Worm (Caenorhabditis elegans) whole organism, young adult: ENCODE data around the gene Y67D8C.6.

Source experiments
- B0019.2 ChIP-seq: fragments of 200-800 bp; sonication (Bioruptor generic); conservative IDR thresholded peaks from 2 replicates; pipeline ENCODE4 v1.3.6; 2022; ENCODE audit warnings: missing genetic modification reagents, missing genetic modification characterization, missing compliant biosample characterization
- B0336.3 ChIP-seq: fragments of 200-800 bp; sonication (Bioruptor generic); IDR thresholded peaks from 2 replicates; pipeline ENCODE4 v1.3.6; 2022; ENCODE audit warnings: missing genetic modification characterization, missing compliant biosample characterization
- D2030.7 ChIP-seq: fragments of 200-800 bp; sonication (Bioruptor generic); IDR thresholded peaks from 2 replicates; pipeline ENCODE4 v1.3.6; 2022; ENCODE audit warnings: missing genetic modification reagents, missing genetic modification characterization, missing compliant biosample characterization
- F22D6.2 ChIP-seq: sonication (generic microtip); optimal IDR thresholded peaks from 2 replicates; lab custom pipeline; 2016; ENCODE audit warnings: mild to moderate bottlenecking, missing genetic modification characterization, missing compliant biosample characterization
- F39B2.1 ChIP-seq: fragments of 200-800 bp; sonication (Bioruptor generic); IDR thresholded peaks from 2 replicates; pipeline ENCODE4 v1.3.6; 2022; ENCODE audit warnings: missing genetic modification reagents, missing genetic modification characterization, missing compliant biosample characterization
- F57A8.1 ChIP-seq: fragments of 200-800 bp; sonication (Bioruptor generic); optimal IDR thresholded peaks from 2 replicates; lab custom pipeline; 2018; ENCODE audit warnings: mild to moderate bottlenecking, missing genetic modification characterization, moderate library complexity, missing compliant biosample characterization
- F57C9.4 ChIP-seq: sonication (generic microtip); optimal IDR thresholded peaks from 2 replicates; lab custom pipeline; 2017; ENCODE audit warnings: mild to moderate bottlenecking, missing genetic modification characterization, missing compliant biosample characterization
- K12H6.12 ChIP-seq: fragments of 200-800 bp; sonication (Bioruptor generic); optimal IDR thresholded peaks from 2 replicates; lab custom pipeline; 2018; ENCODE audit warnings: mild to moderate bottlenecking, missing genetic modification characterization, missing compliant biosample characterization
- Y53F4B.3 ChIP-seq: fragments of 200-800 bp; sonication (Bioruptor generic); IDR thresholded peaks from 2 replicates; pipeline ENCODE4 v1.3.6; 2022; ENCODE audit warnings: missing genetic modification reagents, missing genetic modification characterization, missing compliant biosample characterization
- Y79H2A.3 ChIP-seq: fragments of 200-800 bp; sonication (Bioruptor generic); conservative IDR thresholded peaks from 2 replicates; pipeline ENCODE4 v1.3.6; 2022; ENCODE audit warnings: missing genetic modification reagents, missing genetic modification characterization, missing compliant biosample characterization
- Y95B8A.8 ChIP-seq: fragments of 200-800 bp; sonication (Bioruptor generic); IDR thresholded peaks from 2 replicates; pipeline ENCODE4 v1.3.6; 2022; ENCODE audit warnings: missing genetic modification reagents, missing genetic modification characterization, missing compliant biosample characterization
- atf-7 ChIP-seq: sonication (generic microtip); optimal IDR thresholded peaks from 2 replicates; lab custom pipeline; 2017; ENCODE audit warnings: mild to moderate bottlenecking, missing genetic modification characterization, missing compliant biosample characterization
- attf-5 ChIP-seq: fragments of 200-800 bp; sonication (Bioruptor generic); optimal IDR thresholded peaks from 2 replicates; lab custom pipeline; 2018; ENCODE audit warnings: mild to moderate bottlenecking, missing genetic modification characterization, missing compliant biosample characterization
- bed-2 ChIP-seq: fragments of 200-800 bp; sonication (Bioruptor generic); IDR thresholded peaks from 2 replicates; pipeline ENCODE4 v1.3.6; 2022; ENCODE audit warnings: missing genetic modification reagents, missing genetic modification characterization, missing compliant biosample characterization
- ccch-3 ChIP-seq: fragments of 200-800 bp; sonication (Bioruptor generic); optimal IDR thresholded peaks from 2 replicates; lab custom pipeline; 2018; ENCODE audit warnings: mild to moderate bottlenecking, missing genetic modification characterization, missing compliant biosample characterization
- cebp-2 ChIP-seq: fragments of 200-800 bp; sonication (Bioruptor generic); IDR thresholded peaks from 2 replicates; pipeline ENCODE4 v1.3.6; 2022; ENCODE audit warnings: missing genetic modification characterization, missing compliant biosample characterization
- ceh-27 ChIP-seq: fragments of 200-800 bp; sonication (Bioruptor generic); optimal IDR thresholded peaks from 2 replicates; lab custom pipeline; 2018; ENCODE audit warnings: mild to moderate bottlenecking, missing genetic modification characterization, moderate library complexity, missing compliant biosample characterization
- ceh-58 ChIP-seq: fragments of 200-800 bp; sonication (Bioruptor generic); IDR thresholded peaks from 2 replicates; pipeline ENCODE4 v1.3.6; 2022; ENCODE audit warnings: missing genetic modification characterization, missing compliant biosample characterization
- ceh-91 ChIP-seq: fragments of 200-800 bp; sonication (Bioruptor generic); IDR thresholded peaks from 2 replicates; pipeline ENCODE4 v1.3.6; 2022; ENCODE audit warnings: missing genetic modification reagents, missing genetic modification characterization, missing compliant biosample characterization
- die-1 ChIP-seq: sonication (generic microtip); optimal IDR thresholded peaks from 2 replicates; lab custom pipeline; 2016; ENCODE audit warnings: missing genotype, mild to moderate bottlenecking, missing genetic modification characterization, missing compliant biosample characterization
- dox-1 ChIP-seq: fragments of 200-800 bp; sonication (Bioruptor generic); IDR thresholded peaks from 2 replicates; pipeline ENCODE4 v1.3.6; 2022; ENCODE audit warnings: missing genetic modification reagents, missing genetic modification characterization, missing compliant biosample characterization
- efl-1 ChIP-seq: fragments of 150-350 bp; optimal IDR thresholded peaks from 2 replicates; lab custom pipeline; 2014; ENCODE audit warnings: missing biosample characterization, missing genetic modification reagents, missing genetic modification characterization
- ekl-4 ChIP-seq: fragments of 200-800 bp; sonication (Bioruptor generic); IDR thresholded peaks from 2 replicates; pipeline ENCODE4 v1.3.6; 2022; ENCODE audit warnings: missing genetic modification reagents, missing genetic modification characterization, missing compliant biosample characterization
- hsf-1 ChIP-seq: fragments of 200-800 bp; sonication (Bioruptor generic); IDR thresholded peaks from 2 replicates; pipeline ENCODE4 v1.3.6; 2022; ENCODE audit warnings: missing genetic modification reagents, missing genetic modification characterization, missing compliant biosample characterization
- let-526 ChIP-seq: fragments of 200-800 bp; sonication (Bioruptor generic); IDR thresholded peaks from 2 replicates; pipeline ENCODE4 v1.3.6; 2022; ENCODE audit warnings: missing genetic modification reagents, missing genetic modification characterization, missing compliant biosample characterization
- lin-26 ChIP-seq: fragments of 200-800 bp; sonication (Bioruptor generic); IDR thresholded peaks from 2 replicates; pipeline ENCODE4 v1.3.6; 2022; ENCODE audit warnings: missing genetic modification reagents, missing genetic modification characterization, missing compliant biosample characterization
- lin-35 ChIP-seq, 3 experiments: fragments of 150-350 bp in 2 of 3; sonication (generic microtip) in 1 of 3; optimal IDR thresholded peaks; 2 replicates each; lab custom pipeline; 2014 to 2018; ENCODE audit warnings: missing biosample characterization in 3 of 3, missing genetic modification characterization in 3 of 3, missing genetic modification reagents in 3 of 3
- lin-40 ChIP-seq: sonication (generic microtip); optimal IDR thresholded peaks from 2 replicates; lab custom pipeline; 2016; ENCODE audit warnings: missing genetic modification characterization, mild to moderate bottlenecking, missing compliant biosample characterization, missing genotype, missing genetic modification reagents
- lin-54 ChIP-seq: fragments of 200-800 bp; sonication (Bioruptor generic); optimal IDR thresholded peaks from 2 replicates; lab custom pipeline; 2018; ENCODE audit warnings: mild to moderate bottlenecking, missing genetic modification characterization, missing compliant biosample characterization
- madf-10 ChIP-seq: sonication (generic microtip); optimal IDR thresholded peaks from 2 replicates; lab custom pipeline; 2016; ENCODE audit warnings: mild to moderate bottlenecking, missing genetic modification characterization, missing compliant biosample characterization
- madf-3 ChIP-seq: fragments of 200-800 bp; sonication (Bioruptor generic); IDR thresholded peaks from 2 replicates; pipeline ENCODE4 v1.3.6; 2022; ENCODE audit warnings: missing genetic modification reagents, missing genetic modification characterization, missing compliant biosample characterization
- madf-6 ChIP-seq: fragments of 200-800 bp; sonication (Bioruptor generic); IDR thresholded peaks from 2 replicates; pipeline ENCODE4 v1.3.6; 2022; ENCODE audit warnings: missing genetic modification reagents, missing genetic modification characterization, missing compliant biosample characterization
- madf-8 ChIP-seq: fragments of 200-800 bp; sonication (Bioruptor generic); conservative IDR thresholded peaks from 2 replicates; pipeline ENCODE4 v1.3.6; 2022; ENCODE audit warnings: missing genetic modification reagents, missing genetic modification characterization, missing compliant biosample characterization
- nfya-2 ChIP-seq: fragments of 200-800 bp; sonication (Bioruptor generic); IDR thresholded peaks from 2 replicates; pipeline ENCODE4 v1.3.6; 2022; ENCODE audit warnings: missing genetic modification reagents, missing genetic modification characterization, missing compliant biosample characterization
- nhr-120 ChIP-seq: fragments of 200-800 bp; sonication (Bioruptor generic); IDR thresholded peaks from 2 replicates; pipeline ENCODE4 v1.3.6; 2022; ENCODE audit warnings: missing genetic modification characterization, missing compliant biosample characterization
- nhr-90 ChIP-seq: sonication (generic microtip); optimal IDR thresholded peaks from 2 replicates; lab custom pipeline; 2016; ENCODE audit warnings: missing genotype, mild to moderate bottlenecking, missing genetic modification characterization, missing compliant biosample characterization
- sptf-2 ChIP-seq: fragments of 200-800 bp; sonication (Bioruptor generic); optimal IDR thresholded peaks from 2 replicates; lab custom pipeline; 2018; ENCODE audit warnings: mild to moderate bottlenecking, missing genetic modification characterization, missing compliant biosample characterization
- tbp1 ChIP-seq: fragments of 200-800 bp; sonication (Bioruptor generic); optimal IDR thresholded peaks from 2 replicates; lab custom pipeline; 2018; ENCODE audit warnings: mild to moderate bottlenecking, missing genetic modification characterization, missing compliant biosample characterization
- unc-130 ChIP-seq: sonication (generic microtip); optimal IDR thresholded peaks from 2 replicates; lab custom pipeline; 2016; ENCODE audit warnings: missing genetic modification reagents, missing genetic modification characterization, missing compliant biosample characterization
- xnd-1 ChIP-seq: sonication (generic microtip); optimal IDR thresholded peaks from 2 replicates; lab custom pipeline; 2016; ENCODE audit warnings: missing genotype, missing genetic modification reagents, missing genetic modification characterization, missing compliant biosample characterization
- zfh-2 ChIP-seq: fragments of 200-800 bp; sonication (Bioruptor generic); conservative IDR thresholded peaks from 2 replicates; pipeline ENCODE4 v1.3.6; 2022; ENCODE audit warnings: missing genetic modification reagents, missing genetic modification characterization, missing compliant biosample characterization
- ztf-18 ChIP-seq: sonication (generic microtip); optimal IDR thresholded peaks from 2 replicates; lab custom pipeline; 2016; ENCODE audit warnings: missing genotype, mild to moderate bottlenecking, missing genetic modification characterization, missing compliant biosample characterization
- ztf-28 ChIP-seq: fragments of 200-800 bp; sonication (Bioruptor generic); IDR thresholded peaks from 2 replicates; pipeline ENCODE4 v1.3.6; 2022; ENCODE audit warnings: missing genetic modification reagents, missing genetic modification characterization, missing compliant biosample characterization
- ztf-3 ChIP-seq: fragments of 200-800 bp; sonication (Bioruptor generic); optimal IDR thresholded peaks from 2 replicates; lab custom pipeline; 2018; ENCODE audit warnings: mild to moderate bottlenecking, missing genetic modification characterization, missing compliant biosample characterization

The Y67D8C.6 gene

DNA sequence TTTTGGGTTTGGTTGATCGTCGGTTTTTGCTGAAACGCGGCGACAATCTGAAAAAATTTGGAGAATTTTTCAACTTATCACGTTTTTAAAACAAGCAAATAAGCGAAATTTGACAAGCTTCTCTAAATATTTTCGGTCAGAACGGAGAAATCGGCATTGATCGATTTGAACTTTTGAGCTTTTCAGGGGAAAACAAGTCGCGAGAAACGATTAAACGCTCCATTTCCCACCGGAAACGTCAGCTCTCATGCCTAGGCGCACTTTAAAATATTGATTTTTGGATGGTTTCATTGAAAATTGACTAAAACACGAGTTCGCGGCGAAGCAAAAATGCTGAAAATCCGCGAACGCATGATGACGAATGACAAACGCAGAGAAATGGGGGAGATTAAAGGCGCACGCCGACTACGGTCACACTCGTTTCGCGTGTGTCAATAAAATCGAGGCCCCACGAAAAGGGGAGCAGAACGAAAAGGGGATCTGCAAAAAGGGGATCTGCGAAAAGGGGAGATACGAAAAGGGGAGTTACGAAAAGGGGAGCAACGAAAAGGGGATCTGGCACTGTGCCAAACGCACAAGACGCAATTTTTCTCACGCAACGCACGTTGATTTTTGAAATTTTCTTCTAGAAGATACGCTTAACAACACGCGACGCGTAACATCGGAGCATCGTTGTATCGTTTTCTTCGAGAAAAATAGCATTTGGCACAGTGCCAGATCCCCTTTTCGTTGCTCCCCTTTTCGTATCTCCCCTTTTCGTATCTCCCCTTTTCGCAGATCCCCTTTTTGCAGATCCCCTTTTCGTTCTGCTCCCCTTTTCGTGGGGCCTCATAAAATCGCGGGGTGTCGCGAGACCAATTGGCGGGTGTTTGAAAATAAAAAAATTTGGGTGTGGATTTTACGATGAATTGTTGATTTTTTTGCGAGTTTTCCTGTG, 12.9 kb downstream of the Y67D8C.6 start, which contains the start of gene eel-1 (continued):
- 0 out of 2 replicates have a peak, but pooled peaks have one; percentile 82 for TF ChIP-seq nfya-2 (GFP tag; lab: Robert Waterston, UW)
- peak; percentile 98 for TF ChIP-seq ekl-4 (GFP tag; lab: Robert Waterston, UW)
- TF ChIP-seq hsf-1 (GFP tag; lab: Robert Waterston, UW), result peak; percentile 92
- TF ChIP-seq let-526 (GFP tag; lab: Robert Waterston, UW), result peak; percentile 98
- TF ChIP-seq xnd-1, result peak; percentile 62
- TF ChIP-seq zfh-2 (GFP tag; lab: Robert Waterston, UW), result peak; percentile 91
- TF ChIP-seq dox-1 (GFP tag; lab: Robert Waterston, UW), result peak; percentile 99
- TF ChIP-seq ztf-3 (GFP tag; lab: Kevin White, UChicago), result peak; percentile 71
- peak; percentile 95 for TF ChIP-seq lin-40 (tag; lab: Kevin White, UChicago)
- peak; percentile 97 for TF ChIP-seq nhr-120 (GFP tag; lab: Robert Waterston, UW)
- TF ChIP-seq ztf-28 (GFP tag; lab: Robert Waterston, UW), result peak; percentile 99
- peak; percentile 91 for TF ChIP-seq lin-26 (GFP tag; lab: Robert Waterston, UW)
- TF ChIP-seq Y53F4B.3 (GFP tag; lab: Robert Waterston, UW), result peak; percentile 95
- TF ChIP-seq ceh-91 (GFP tag; lab: Robert Waterston, UW), result peak; percentile 98
- TF ChIP-seq madf-6 (GFP tag; lab: Robert Waterston, UW), result peak; percentile 98
- peak; percentile 91 for TF ChIP-seq K12H6.12 (tag; lab: Kevin White, UChicago)
- TF ChIP-seq lin-35 (GFP tag; optimal IDR thresholded peaks at IDR 0.05; lab: Kevin White, UChicago), result peak in 2 of 3 experiments; percentile 84 to 95
- peak; percentile 74 for TF ChIP-seq tbp1 (GFP tag; lab: Kevin White, UChicago)
- peak; percentile 95 for TF ChIP-seq cebp-2 (GFP tag; lab: Robert Waterston, UW)
- peak; percentile 97 for TF ChIP-seq lin-54 (GFP tag; lab: Kevin White, UChicago)
- TF ChIP-seq ccch-3 (GFP tag; lab: Kevin White, UChicago), result peak; percentile 88
- TF ChIP-seq ceh-27 (GFP tag; lab: Kevin White, UChicago), result peak; percentile 95
- peak; percentile 83 for TF ChIP-seq efl-1
- TF ChIP-seq madf-8 (GFP tag; lab: Robert Waterston, UW), result peak; percentile 93
- TF ChIP-seq D2030.7 (GFP tag; lab: Robert Waterston, UW), result peak; percentile 99
- peak; percentile 92 for TF ChIP-seq unc-130 (GFP tag; lab: Kevin White, UChicago)
- peak; percentile 87 for TF ChIP-seq atf-7 (tag; lab: Kevin White, UChicago)
- TF ChIP-seq die-1 (tag; lab: Kevin White, UChicago), result peak; percentile 75
- peak; percentile 83 for TF ChIP-seq F22D6.2 (tag; lab: Kevin White, UChicago)
- peak; percentile 34 for TF ChIP-seq F57C9.4 (tag; lab: Kevin White, UChicago)
- TF ChIP-seq Y95B8A.8 (GFP tag; lab: Robert Waterston, UW), result peak; percentile 99
- TF ChIP-seq B0336.3 (GFP tag; lab: Robert Waterston, UW), result peak; percentile 94
- TF ChIP-seq sptf-2 (GFP tag; lab: Kevin White, UChicago), result peak; percentile 35
- peak; percentile 87 for TF ChIP-seq ztf-18 (tag; lab: Kevin White, UChicago)
- peak; percentile 47 for TF ChIP-seq F57A8.1 (GFP tag; lab: Kevin White, UChicago)
- TF ChIP-seq F39B2.1 (GFP tag; lab: Robert Waterston, UW), result peak; percentile 72; the same call in 1 of the 2 replicates
- peak; percentile 99 for TF ChIP-seq Y79H2A.3 (GFP tag; lab: Robert Waterston, UW)
- TF ChIP-seq attf-5 (GFP tag; lab: Kevin White, UChicago), result peak; percentile 96
- peak; percentile 99 for TF ChIP-seq bed-2 (GFP tag; lab: Robert Waterston, UW)
- peak; percentile 98 for TF ChIP-seq madf-3 (GFP tag; lab: Robert Waterston, UW)
- TF ChIP-seq B0019.2, result peak; percentile 96
- TF ChIP-seq ceh-58 (GFP tag; lab: Robert Waterston, UW), result peak; percentile 95
- peak; percentile 72 for TF ChIP-seq nhr-90 (tag; lab: Kevin White, UChicago)
- peak; percentile 94 for TF ChIP-seq madf-10 (tag; lab: Kevin White, UChicago)
